Worm (Caenorhabditis elegans): ENCODE results near the gene C13C4.8.
"Not testable (repeated sequence)": the region's sequence is repeated elsewhere in the genome, so short reads cannot be mapped to it uniquely, and the experiment has no call there.

- TF ChIP-seq F13H6.1 (tag; optimal IDR thresholded peaks at IDR 0.05); ztf-4 (tag; optimal IDR thresholded peaks at IDR 0.05); unc-62 (GFP tag; optimal IDR thresholded peaks at IDR 0.05); ztf-11 (tag; optimal IDR thresholded peaks at IDR 0.05); lin-39 (tag; optimal IDR thresholded peaks at IDR 0.05); mdl-1 (tag; optimal IDR thresholded peaks at IDR 0.05); aly-2 (tag; optimal IDR thresholded peaks at IDR 0.05); nhr-11 (tag; optimal IDR thresholded peaks at IDR 0.05); snpc-4 (tag; optimal IDR thresholded peaks at IDR 0.05); ama-1 (optimal IDR thresholded peaks at IDR 0.05); crh-2 (tag; optimal IDR thresholded peaks at IDR 0.05); lin-13 (GFP tag; optimal IDR thresholded peaks at IDR 0.05); R02D3.7 (tag; optimal IDR thresholded peaks at IDR 0.05); ceh-82 (tag; optimal IDR thresholded peaks at IDR 0.05): not testable (repeated sequence)
These were observed 13.4 kb downstream of the C13C4.8 start, which contains the start of gene enpp-1 for ce11 chrV:12131157-12131556.
